Fruit fly (Drosophila melanogaster) whole organism, embryonic: ENCODE results near the gene Cenp-C.
A peak's percentile ranks its signal among the peaks of the same experiment; 100 is the strongest.

Experiments
- Adf1 ChIP-seq: fragments of 200-800 bp; sonication (Bioruptor generic); IDR thresholded peaks from 2 replicates; pipeline ENCODE4 v1.3.6; 2022; ENCODE audit warnings: missing biosample characterization, missing genetic modification characterization
- Atf6 ChIP-seq: fragments of 200-800 bp; sonication (Bioruptor generic); IDR thresholded peaks from 2 replicates; pipeline ENCODE4 v1.3.6; 2022; ENCODE audit warnings: missing biosample characterization, missing genetic modification characterization
- CG10147 ChIP-seq: fragments of 200-800 bp; sonication (Bioruptor generic); optimal IDR thresholded peaks from 2 replicates; lab custom pipeline; 2019; ENCODE audit warnings: missing biosample characterization, mild to moderate bottlenecking, missing genetic modification characterization, moderate library complexity
- CG10267 ChIP-seq: fragments of 200-800 bp; sonication (Bioruptor generic); optimal IDR thresholded peaks from 2 replicates; lab custom pipeline; 2018; ENCODE audit warnings: missing biosample characterization, mild to moderate bottlenecking, missing genetic modification characterization, moderate library complexity
- CG10321 ChIP-seq: fragments of 200-800 bp; sonication (Bioruptor generic); IDR thresholded peaks from 2 replicates; pipeline ENCODE4 v1.3.6; 2022; ENCODE audit warnings: missing biosample characterization, missing genetic modification characterization
- CG17186 ChIP-seq: fragments of 200-800 bp; sonication (Bioruptor generic); optimal IDR thresholded peaks from 3 replicates; lab custom pipeline; 2017; ENCODE audit warnings: missing biosample characterization, missing genetic modification reagents, missing genetic modification characterization
- CG2116 ChIP-seq: fragments of 200-800 bp; sonication (Bioruptor generic); optimal IDR thresholded peaks from 3 replicates; lab custom pipeline; 2018; ENCODE audit warnings: missing biosample characterization, mild to moderate bottlenecking, missing genetic modification characterization
- CG30403 ChIP-seq: fragments of 200-800 bp; sonication (Bioruptor generic); optimal IDR thresholded peaks from 3 replicates; lab custom pipeline; 2016; ENCODE audit warnings: missing biosample characterization, missing genetic modification characterization
- CG34224 ChIP-seq: fragments of 200-800 bp; sonication (Bioruptor generic); IDR thresholded peaks from 3 replicates; pipeline ENCODE4 v1.3.6; 2022; ENCODE audit warnings: missing biosample characterization, missing genetic modification characterization; ENCODE audit not compliant: partially characterized antibody
- CG43689 ChIP-seq: fragments of 200-800 bp; sonication (Bioruptor generic); IDR thresholded peaks from 2 replicates; pipeline ENCODE4 v1.3.6; 2022; ENCODE audit warnings: missing biosample characterization, missing genetic modification characterization
- CG6683 ChIP-seq: fragments of 200-800 bp; sonication (Bioruptor generic); optimal IDR thresholded peaks from 2 replicates; lab custom pipeline; 2017; ENCODE audit warnings: missing biosample characterization, mild to moderate bottlenecking, missing genetic modification characterization, missing genetic modification reagents
- CG6689 ChIP-seq: fragments of 200-800 bp; sonication (Bioruptor generic); IDR thresholded peaks from 2 replicates; pipeline ENCODE4 v1.3.6; 2022; ENCODE audit warnings: missing biosample characterization, missing genetic modification characterization
- CG7786 ChIP-seq: fragments of 200-800 bp; sonication (Bioruptor generic); optimal IDR thresholded peaks from 2 replicates; lab custom pipeline; 2016; ENCODE audit warnings: missing biosample characterization, missing genetic modification characterization
- CG8478 ChIP-seq: fragments of >200 bp; optimal IDR thresholded peaks from 2 replicates; lab custom pipeline; 2018
- CG9437 ChIP-seq: fragments of 200-800 bp; sonication (Bioruptor generic); optimal IDR thresholded peaks from 2 replicates; lab custom pipeline; 2018; ENCODE audit warnings: missing biosample characterization, mild to moderate bottlenecking, missing genetic modification characterization
- CG9609 ChIP-seq: fragments of 200-800 bp; sonication (Bioruptor generic); optimal IDR thresholded peaks from 3 replicates; lab custom pipeline; 2016; ENCODE audit warnings: missing biosample characterization, missing genetic modification characterization
- CG9797 ChIP-seq: fragments of 200-800 bp; sonication (Bioruptor generic); optimal IDR thresholded peaks from 3 replicates; lab custom pipeline; 2018; ENCODE audit warnings: missing biosample characterization, mild to moderate bottlenecking, missing genetic modification characterization
- CG9932 ChIP-seq: fragments of 200-800 bp; sonication (Bioruptor generic); IDR thresholded peaks from 2 replicates; pipeline ENCODE4 v1.3.6; 2022; ENCODE audit warnings: missing biosample characterization, missing genetic modification characterization
- Dfd ChIP-seq, 2 experiments: fragments of >200 bp; optimal IDR thresholded peaks; 2 replicates each; lab custom pipeline; 2017; ENCODE audit warnings: missing biosample characterization in 2 of 2, missing genetic modification characterization in 2 of 2
- Dref ChIP-seq: fragments of 200-800 bp; sonication (Bioruptor generic); IDR thresholded peaks from 2 replicates; pipeline ENCODE4 v1.3.6; 2022; ENCODE audit warnings: missing biosample characterization, missing genetic modification characterization
- E2f1 ChIP-seq: fragments of 200-800 bp; sonication (Bioruptor generic); IDR thresholded peaks from 2 replicates; pipeline ENCODE4 v1.3.6; 2022; ENCODE audit warnings: missing biosample characterization, missing genetic modification characterization
- Lhr ChIP-seq: fragments of 200-800 bp; sonication (Bioruptor generic); optimal IDR thresholded peaks from 3 replicates; lab custom pipeline; 2017; ENCODE audit warnings: mild to moderate bottlenecking, missing biosample characterization, missing genetic modification reagents, missing genetic modification characterization
- MBD-R2 ChIP-seq: fragments of 200-800 bp; sonication (Bioruptor generic); IDR thresholded peaks from 2 replicates; pipeline ENCODE4 v1.3.6; 2022; ENCODE audit warnings: missing biosample characterization, missing genetic modification characterization
- Myb ChIP-seq: fragments of 200-800 bp; sonication (Bioruptor generic); optimal IDR thresholded peaks from 2 replicates; lab custom pipeline; 2016; ENCODE audit warnings: missing biosample characterization, missing genetic modification characterization
- Opbp ChIP-seq: fragments of 200-800 bp; sonication (Bioruptor generic); IDR thresholded peaks from 3 replicates; pipeline ENCODE4 v1.3.6; 2022; ENCODE audit warnings: missing biosample characterization, missing genetic modification characterization; ENCODE audit not compliant: partially characterized antibody
- Rfx ChIP-seq: fragments of 200-800 bp; sonication (Bioruptor generic); IDR thresholded peaks from 2 replicates; pipeline ENCODE4 v1.3.6; 2022; ENCODE audit warnings: missing biosample characterization, missing genetic modification characterization
- Sry-δ ChIP-seq: fragments of 200-800 bp; sonication (Bioruptor generic); optimal IDR thresholded peaks from 2 replicates; lab custom pipeline; 2016; ENCODE audit warnings: missing biosample characterization, missing genetic modification characterization
- corto ChIP-seq: fragments of 200-800 bp; sonication (Bioruptor generic); optimal IDR thresholded peaks from 2 replicates; lab custom pipeline; 2016; ENCODE audit warnings: missing biosample characterization, mild to moderate bottlenecking, missing genetic modification characterization, moderate library complexity
- cwo ChIP-seq: fragments of 200-800 bp; sonication (Bioruptor generic); optimal IDR thresholded peaks from 3 replicates; lab custom pipeline; 2017; ENCODE audit warnings: missing biosample characterization, missing genetic modification characterization, mild to moderate bottlenecking, moderate library complexity, missing genetic modification reagents
- dati ChIP-seq: fragments of 200-800 bp; sonication (Bioruptor generic); IDR thresholded peaks from 2 replicates; pipeline ENCODE4 v1.3.6; 2022; ENCODE audit warnings: missing biosample characterization, missing genetic modification characterization
- gt ChIP-seq: fragments of 200-800 bp; sonication (Bioruptor generic); IDR thresholded peaks from 2 replicates; pipeline ENCODE4 v1.3.6; 2022; ENCODE audit warnings: missing biosample characterization, missing genetic modification characterization
- ind ChIP-seq: fragments of 200-800 bp; sonication (Bioruptor generic); optimal IDR thresholded peaks from 3 replicates; lab custom pipeline; 2016; ENCODE audit warnings: missing biosample characterization, missing genetic modification characterization
- lbe ChIP-seq: fragments of 200-800 bp; sonication (Bioruptor generic); optimal IDR thresholded peaks from 2 replicates; lab custom pipeline; 2016; ENCODE audit warnings: missing biosample characterization, mild to moderate bottlenecking, missing genetic modification characterization
- mirr ChIP-seq: fragments of 200-800 bp; sonication (Bioruptor generic); optimal IDR thresholded peaks from 3 replicates; lab custom pipeline; 2018; ENCODE audit warnings: missing biosample characterization, mild to moderate bottlenecking, missing genetic modification characterization
- nmo ChIP-seq: fragments of 200-800 bp; sonication (Bioruptor generic); optimal IDR thresholded peaks from 2 replicates; lab custom pipeline; 2018; ENCODE audit warnings: missing biosample characterization, mild to moderate bottlenecking, missing genetic modification characterization, moderate library complexity
- otp ChIP-seq: fragments of 200-800 bp; sonication (Bioruptor generic); IDR thresholded peaks from 3 replicates; pipeline ENCODE4, ENCODE4 v1.3.6; 2022; ENCODE audit warnings: missing biosample characterization, missing genetic modification characterization
- pan ChIP-seq, 4 experiments: fragments of >200 bp in 3 of 4; fragments of 200-800 bp in 1 of 4; sonication (Bioruptor generic) in 1 of 4; optimal IDR thresholded peaks in 3 of 4; IDR thresholded peaks in 1 of 4; 2 replicates each; pipeline versions ENCODE4 v1.3.6 to Lab custom; 2017 to 2022; ENCODE audit warnings: missing biosample characterization in 2 of 4, missing genetic modification characterization in 2 of 4, mixed read lengths in 1 of 4
- phol ChIP-seq: fragments of 200-800 bp; sonication (Bioruptor generic); optimal IDR thresholded peaks from 3 replicates; lab custom pipeline; 2018; ENCODE audit warnings: missing biosample characterization, mild to moderate bottlenecking, missing genetic modification characterization, moderate library complexity
- prd ChIP-seq, 3 experiments: fragments of >200 bp in 2 of 3; fragments of 200-800 bp in 1 of 3; sonication (Bioruptor generic) in 1 of 3; optimal IDR thresholded peaks in 2 of 3; IDR thresholded peaks in 1 of 3; 2 replicates in 2 of 3; 3 replicates in 1 of 3; pipeline versions ENCODE4 v1.3.6 to Lab custom; 2017 to 2022; ENCODE audit warnings: missing biosample characterization in 1 of 3, missing genetic modification characterization in 1 of 3
- pzg ChIP-seq: fragments of 200-800 bp; sonication (Bioruptor generic); optimal IDR thresholded peaks from 3 replicates; lab custom pipeline; 2018; ENCODE audit warnings: missing biosample characterization, mild to moderate bottlenecking, missing genetic modification characterization, moderate library complexity
- ranshi ChIP-seq: fragments of 200-800 bp; sonication (Bioruptor generic); IDR thresholded peaks from 2 replicates; pipeline ENCODE4 v1.3.6; 2022; ENCODE audit warnings: missing biosample characterization, missing genetic modification characterization
- row ChIP-seq: fragments of 200-800 bp; sonication (Bioruptor generic); IDR thresholded peaks from 3 replicates; pipeline ENCODE4 v1.3.6; 2022; ENCODE audit warnings: missing biosample characterization, missing genetic modification characterization
- sisA ChIP-seq: fragments of 200-800 bp; sonication (Bioruptor generic); IDR thresholded peaks from 2 replicates; pipeline ENCODE4 v1.3.6; 2022; ENCODE audit warnings: missing biosample characterization, missing genetic modification characterization
- trem ChIP-seq: fragments of 200-800 bp; optimal IDR thresholded peaks from 3 replicates; lab custom pipeline; 2019; ENCODE audit warnings: missing biosample characterization, mild to moderate bottlenecking, missing genetic modification characterization, moderate library complexity
- unpg ChIP-seq: fragments of 200-800 bp; sonication (Bioruptor generic); optimal IDR thresholded peaks from 3 replicates; lab custom pipeline; 2018; ENCODE audit warnings: missing biosample characterization, mild to moderate bottlenecking, missing genetic modification characterization, moderate library complexity
- usp ChIP-seq: fragments of >200 bp; optimal IDR thresholded peaks from 2 replicates; lab custom pipeline; 2017; ENCODE audit warnings: missing biosample characterization, missing genetic modification characterization
- vnd ChIP-seq: fragments of 200-800 bp; sonication (Bioruptor generic); IDR thresholded peaks from 3 replicates; pipeline ENCODE4 v1.3.6; 2022; ENCODE audit warnings: missing biosample characterization, missing genetic modification characterization; ENCODE audit not compliant: partially characterized antibody
- vvl ChIP-seq: fragments of 200-800 bp; sonication (Bioruptor generic); IDR thresholded peaks from 2 replicates; pipeline ENCODE4 v1.3.6; 2022; ENCODE audit warnings: missing biosample characterization, missing genetic modification characterization
- zen ChIP-seq: fragments of 200-800 bp; sonication (Bioruptor generic); optimal IDR thresholded peaks from 3 replicates; lab custom pipeline; 2018; ENCODE audit warnings: missing biosample characterization, mild to moderate bottlenecking, missing genetic modification characterization, moderate library complexity
- zen2 ChIP-seq: fragments of 200-800 bp; sonication (Bioruptor generic); IDR thresholded peaks from 3 replicates; pipeline ENCODE4 v1.3.6; 2022; ENCODE audit warnings: missing biosample characterization, missing genetic modification characterization; ENCODE audit not compliant: partially characterized antibody

The Cenp-C gene

dm6 chr3R:8562484-8562886, 1.4 kb upstream of the Cenp-C start, which contains the start of the genes mRpS18A and CG31460 (continued):
- TF ChIP-seq CG10321 (GFP tag; lab: Robert Waterston, UW) (no peak), Opbp (GFP tag; lab: Robert Waterston, UW) (peak; percentile 9; the same call in 1 of the 3 replicates), MBD-R2 (GFP tag; lab: Robert Waterston, UW) (peak; percentile 49; the same call in 1 of the 2 replicates), pan (optimal IDR thresholded peaks at IDR 0.05; lab: Kevin White, UChicago) (no peak), pan (GFP tag; optimal IDR thresholded peaks at IDR 0.05 in 1 of 2, IDR thresholded peaks at IDR 0.05 in 1 of 2) (peak in 1 of 2 experiments; percentile 22), corto (GFP tag; lab: Kevin White, UChicago) (no peak), otp (GFP tag; lab: Robert Waterston, UW) (no peak), Rfx (GFP tag; lab: Robert Waterston, UW) (peak; percentile 29; the same call in 1 of the 2 replicates), prd (optimal IDR thresholded peaks at IDR 0.05; lab: Kevin White, UChicago) (no peak), prd (GFP tag; IDR thresholded peaks at IDR 0.05; lab: Robert Waterston, UW) (peak; percentile 20; the same call in 1 of the 3 replicates), pzg (GFP tag; lab: Kevin White, UChicago) (peak; percentile 55), CG9437 (no peak), nmo (peak; percentile 53), ind (GFP tag; lab: Kevin White, UChicago) (peak; percentile 12), zen2 (GFP tag; lab: Robert Waterston, UW) (peak; percentile 43; the same call in 1 of the 3 replicates), CG17186 (GFP tag; lab: Kevin White, UChicago) (no peak), Dref (GFP tag; lab: Robert Waterston, UW) (peak; percentile 63), usp (GFP tag; lab: Kevin White, UChicago) (no peak), phol (peak; percentile 64), cwo (GFP tag; lab: Kevin White, UChicago) (no peak), CG9932 (GFP tag; lab: Robert Waterston, UW) (peak; percentile 26; the same call in 1 of the 2 replicates), Lhr (GFP tag; lab: Kevin White, UChicago) (peak; percentile 37), ranshi (GFP tag; lab: Robert Waterston, UW) (0 out of 2 replicates have a peak, but pooled peaks have one; percentile 24), CG2116 (GFP tag; lab: Kevin White, UChicago) (peak; percentile 61), Atf6 (GFP tag; lab: Robert Waterston, UW) (no peak), vvl (peak; percentile 59; the same call in 1 of the 2 replicates), CG10147 (GFP tag; lab: Kevin White, UChicago) (no peak), E2f1 (GFP tag; lab: Robert Waterston, UW) (no peak), CG8478 (lab: Kevin White, UChicago) (no peak), unpg (no peak), vnd (GFP tag; lab: Robert Waterston, UW) (peak; percentile 64; the same call in 2 of the 3 replicates), CG9797 (GFP tag; lab: Kevin White, UChicago) (peak; percentile 1), CG30403 (GFP tag; lab: Kevin White, UChicago) (peak; percentile 10), Adf1 (no peak), zen (tag; lab: Kevin White, UChicago) (no peak), CG6683 (GFP tag; lab: Kevin White, UChicago) (no peak), CG34224 (peak; percentile 70), trem (tag; lab: Kevin White, UChicago) (peak; percentile 40), gt (GFP tag; lab: Robert Waterston, UW) (no peak), Myb (GFP tag; lab: Kevin White, UChicago) (peak; percentile 23), dati (no peak), CG43689 (no peak), CG6689 (GFP tag; lab: Robert Waterston, UW) (0 out of 2 replicates have a peak, but pooled peaks have one; percentile 17), Sry-δ (GFP tag; lab: Kevin White, UChicago) (peak; percentile 67), row (GFP tag; lab: Robert Waterston, UW) (peak; percentile 65), mirr (GFP tag; lab: Kevin White, UChicago) (no peak), CG10267 (tag; lab: Kevin White, UChicago) (peak; percentile 40), CG7786 (GFP tag; lab: Kevin White, UChicago) (no peak), sisA (GFP tag; lab: Robert Waterston, UW) (no peak), CG9609 (GFP tag; lab: Kevin White, UChicago) (peak; percentile 8), lbe (GFP tag; lab: Kevin White, UChicago) (no peak), Dfd (GFP tag; optimal IDR thresholded peaks at IDR 0.05; lab: Kevin White, UChicago) (no peak)
